Worm (Caenorhabditis elegans) whole organism, young adult: ENCODE measurements around the gene polq-1.

Experiments used
- C17E4.6 ChIP-seq: fragments of 200-800 bp; sonication (Bioruptor generic); IDR thresholded peaks from 2 replicates; pipeline ENCODE4 v1.3.6; 2022; ENCODE audit warnings: missing genetic modification reagents, missing genetic modification characterization, missing compliant biosample characterization
- F23B12.7 ChIP-seq: sonication (generic microtip); optimal IDR thresholded peaks from 2 replicates; lab custom pipeline; 2017; ENCODE audit warnings: missing genetic modification characterization, mild to moderate bottlenecking, missing compliant biosample characterization, antibody characterized with exemption, moderate library complexity; ENCODE audit not compliant: insufficient read depth
- F52B5.7 ChIP-seq: sonication (generic microtip); optimal IDR thresholded peaks from 2 replicates; lab custom pipeline; 2016; ENCODE audit warnings: mild to moderate bottlenecking, missing genetic modification characterization, missing compliant biosample characterization
- ZK185.1 ChIP-seq: sonication (generic microtip); optimal IDR thresholded peaks from 2 replicates; lab custom pipeline; 2016; ENCODE audit warnings: mild to moderate bottlenecking, missing genetic modification characterization, missing compliant biosample characterization; ENCODE audit not compliant: poor library complexity, severe bottlenecking
- ama-1 ChIP-seq, 3 experiments: fragments of 150-350 bp in 1 of 3; sonication (generic microtip) in 2 of 3; optimal IDR thresholded peaks; 2 replicates each; lab custom pipeline; 2014 to 2018; ENCODE audit warnings: missing biosample characterization in 2 of 3, missing genetic modification characterization in 2 of 3, missing genetic modification reagents in 2 of 3
- athp-1 ChIP-seq: sonication (generic microtip); optimal IDR thresholded peaks from 2 replicates; lab custom pipeline; 2017; ENCODE audit warnings: mild to moderate bottlenecking, missing genetic modification characterization, missing compliant biosample characterization
- hmg-20 ChIP-seq: fragments of 200-800 bp; sonication (Bioruptor generic); IDR thresholded peaks from 2 replicates; pipeline ENCODE4 v1.3.6; 2022; ENCODE audit warnings: missing genetic modification reagents, missing genetic modification characterization, missing compliant biosample characterization
- let-607 ChIP-seq, 2 experiments: fragments of 200-800 bp in 1 of 2; sonication (Bioruptor generic) in 1 of 2; sonication (generic microtip) in 1 of 2; optimal IDR thresholded peaks; 2 replicates each; lab custom pipeline; 2016 to 2018; ENCODE audit warnings: mild to moderate bottlenecking in 2 of 2, missing compliant biosample characterization in 2 of 2, missing genetic modification characterization in 2 of 2, moderate library complexity in 2 of 2, missing genotype in 1 of 2
- pha-4 ChIP-seq: fragments of 150-350 bp; sonication (generic microtip); optimal IDR thresholded peaks from 2 replicates; lab custom pipeline; 2014; ENCODE audit warnings: missing biosample characterization, missing genetic modification reagents, missing genetic modification characterization
- tbx-9 ChIP-seq: sonication (generic microtip); optimal IDR thresholded peaks from 2 replicates; lab custom pipeline; 2016; ENCODE audit warnings: borderline replicate concordance, missing genetic modification characterization, inconsistent platforms, missing compliant biosample characterization
- xnd-1 ChIP-seq: sonication (generic microtip); optimal IDR thresholded peaks from 2 replicates; lab custom pipeline; 2016; ENCODE audit warnings: missing genotype, missing genetic modification reagents, missing genetic modification characterization, missing compliant biosample characterization
- zim-3 ChIP-seq: sonication (generic microtip); optimal IDR thresholded peaks from 2 replicates; lab custom pipeline; 2017; ENCODE audit warnings: mild to moderate bottlenecking, missing genetic modification characterization, moderate library complexity, missing compliant biosample characterization
- ztf-25 ChIP-seq: fragments of 200-800 bp; sonication (Bioruptor generic); IDR thresholded peaks from 2 replicates; pipeline ENCODE4 v1.3.6; 2022; ENCODE audit warnings: missing genetic modification reagents, missing genetic modification characterization, missing compliant biosample characterization

DNA sequence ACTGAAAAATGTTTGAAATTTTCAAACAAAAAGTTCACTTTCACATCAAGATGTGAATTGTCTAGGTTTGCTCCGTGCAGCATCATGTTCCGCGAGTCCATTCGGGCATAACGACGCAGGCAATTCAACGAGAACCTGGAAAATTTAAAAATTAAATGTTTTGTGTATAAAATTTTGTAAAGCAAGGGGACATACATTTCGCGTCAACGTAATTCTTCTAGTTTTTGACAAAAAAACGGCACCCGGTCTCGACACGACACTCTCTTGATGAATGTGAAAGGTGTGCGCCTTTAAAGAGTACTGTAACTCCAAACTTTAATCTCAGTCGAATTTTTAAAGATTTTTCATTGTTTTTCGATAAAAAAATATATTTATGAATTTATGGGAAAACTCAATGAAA is 31.1 kb upstream of the polq-1 start, which contains the start of gene R12B2.6:
- TF ChIP-seq ZK185.1 (no peak), pha-4 (tag; lab: Kevin White, UChicago) (no peak), F23B12.7 (no peak), athp-1 (tag; lab: Kevin White, UChicago) (no peak), tbx-9 (tag; lab: Kevin White, UChicago) (no peak), zim-3 (no peak), ama-1 (optimal IDR thresholded peaks at IDR 0.05; lab: Kevin White, UChicago) (no peak), ama-1 (GFP tag; optimal IDR thresholded peaks at IDR 0.05; lab: Kevin White, UChicago) (no peak), ztf-25 (no peak), xnd-1 (no peak), C17E4.6 (GFP tag; lab: Robert Waterston, UW) (no peak), let-607 (tag; optimal IDR thresholded peaks at IDR 0.05; lab: Kevin White, UChicago) (no peak), F52B5.7 (tag; lab: Kevin White, UChicago) (no peak), hmg-20 (GFP tag; lab: Robert Waterston, UW) (no peak)
